Worm (Caenorhabditis elegans): ENCODE measurements around the gene cyn-8.

DNA sequence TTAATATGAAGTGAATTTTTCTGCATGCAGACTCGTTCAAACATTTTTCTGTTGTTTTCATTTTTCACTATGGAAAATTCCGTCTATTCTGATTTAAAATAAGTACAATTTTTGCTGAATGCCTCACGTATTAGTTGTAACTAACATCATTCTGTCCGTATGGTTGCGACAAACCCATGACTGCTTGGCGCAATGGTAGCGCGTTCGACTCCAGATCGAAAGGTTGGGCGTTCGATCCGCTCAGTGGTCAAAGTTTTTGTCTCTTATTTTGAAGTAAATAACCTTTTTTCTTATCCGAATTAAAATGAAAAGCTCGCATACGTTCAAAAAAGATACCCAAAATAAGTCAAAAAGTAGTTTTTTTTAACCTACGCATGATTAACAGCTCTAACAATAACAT is 33.9 kb upstream of the cyn-8 start:
- TF ChIP-seq lin-39 (tag; optimal IDR thresholded peaks at IDR 0.05) (no peak), unc-62 (GFP tag; optimal IDR thresholded peaks at IDR 0.05) (no peak), mdl-1 (tag; optimal IDR thresholded peaks at IDR 0.05) (no peak), eor-1 (tag; optimal IDR thresholded peaks at IDR 0.05) (no peak), egl-27 (tag; optimal IDR thresholded peaks at IDR 0.05) (no peak), nhr-237 (tag; optimal IDR thresholded peaks at IDR 0.05) (no peak), pha-4 (tag; optimal IDR thresholded peaks at IDR 0.05) (no peak)

Data from whole organism, L3 larva.